Fruit fly (Drosophila melanogaster) whole organism, pupa: ENCODE data around the gene CG46314.

ENCODE experiments used
- CG14655 ChIP-seq: fragments of 200-800 bp; sonication (Bioruptor generic); optimal IDR thresholded peaks from 3 replicates; lab custom pipeline; 2017; ENCODE audit warnings: mild to moderate bottlenecking, missing biosample characterization, missing genetic modification reagents, missing genetic modification characterization
- CG15710 ChIP-seq: fragments of 200-800 bp; sonication (Bioruptor generic); optimal IDR thresholded peaks from 2 replicates; lab custom pipeline; 2018; ENCODE audit warnings: missing biosample characterization, mild to moderate bottlenecking, missing genetic modification characterization, moderate library complexity
- CG34367 ChIP-seq: fragments of 200-800 bp; sonication (Bioruptor generic); optimal IDR thresholded peaks from 2 replicates; lab custom pipeline; 2018; ENCODE audit warnings: missing biosample characterization, mild to moderate bottlenecking, missing genetic modification characterization
- CG8301 ChIP-seq: fragments of 200-800 bp; sonication (Bioruptor generic); optimal IDR thresholded peaks from 2 replicates; lab custom pipeline; 2018; ENCODE audit warnings: missing biosample characterization, mild to moderate bottlenecking, missing genetic modification characterization
- EcR ChIP-seq: fragments of 200-800 bp; sonication (Bioruptor generic); optimal IDR thresholded peaks from 3 replicates; lab custom pipeline; 2019; ENCODE audit warnings: missing biosample characterization, missing genetic modification characterization, mild to moderate bottlenecking, moderate library complexity, missing genetic modification reagents
- Snoo ChIP-seq: fragments of 200-800 bp; sonication (Bioruptor generic); optimal IDR thresholded peaks from 3 replicates; lab custom pipeline; 2017; ENCODE audit warnings: missing biosample characterization, mild to moderate bottlenecking, missing genetic modification characterization, inconsistent platforms

dm6 chr2L:21367296-21367695 is 53.1 kb downstream of the CG46314 start:
- no peak for TF ChIP-seq CG34367 (tag; lab: Kevin White, UChicago)
- no peak for TF ChIP-seq CG15710 (tag; lab: Kevin White, UChicago)
- TF ChIP-seq Snoo, result no peak
- no peak for TF ChIP-seq EcR (GFP tag; lab: Kevin White, UChicago)
- no peak for TF ChIP-seq CG8301 (tag; lab: Kevin White, UChicago)
- TF ChIP-seq CG14655 (GFP tag; lab: Kevin White, UChicago), result no peak
